Worm (Caenorhabditis elegans) whole organism, L3 larva: ENCODE data around the gene Y75B8A.7.

ENCODE experiments used
- ZK546.5 ChIP-seq: sonication (generic microtip); optimal IDR thresholded peaks from 2 replicates; lab custom pipeline; 2017; ENCODE audit warnings: missing biosample characterization, missing genetic modification characterization
- ama-1 ChIP-seq: fragments of 150-350 bp; optimal IDR thresholded peaks from 2 replicates; lab custom pipeline; 2018
- egl-27 ChIP-seq: sonication (generic microtip); optimal IDR thresholded peaks from 4 replicates; lab custom pipeline; 2017; ENCODE audit warnings: missing biosample characterization, missing genetic modification reagents, missing genetic modification characterization
- egl-5 ChIP-seq: fragments of 150-350 bp; optimal IDR thresholded peaks from 2 replicates; lab custom pipeline; 2017; ENCODE audit warnings: missing biosample characterization, missing genetic modification reagents, missing genetic modification characterization, inconsistent platforms
- elt-1 ChIP-seq: fragments of 150-350 bp; optimal IDR thresholded peaks from 2 replicates; lab custom pipeline; 2014; ENCODE audit warnings: missing biosample characterization, missing genetic modification characterization
- eor-1 ChIP-seq, 2 experiments: fragments of 150-350 bp; optimal IDR thresholded peaks; 2 replicates each; lab custom pipeline; 2014 to 2018; ENCODE audit warnings: missing biosample characterization in 2 of 2, missing genetic modification characterization in 2 of 2
- fkh-2 ChIP-seq: fragments of 150-350 bp; optimal IDR thresholded peaks from 2 replicates; lab custom pipeline; 2014; ENCODE audit warnings: missing biosample characterization, missing genetic modification reagents, missing genetic modification characterization
- hmg-11 ChIP-seq: sonication (generic microtip); optimal IDR thresholded peaks from 2 replicates; lab custom pipeline; 2016; ENCODE audit warnings: missing genetic modification characterization, missing compliant biosample characterization
- mml-1 ChIP-seq: fragments of 150-350 bp; sonication (generic microtip); optimal IDR thresholded peaks from 3 replicates; lab custom pipeline; 2014; ENCODE audit warnings: missing biosample characterization, missing genetic modification characterization
- nfya-1 ChIP-seq: sonication (generic microtip); optimal IDR thresholded peaks from 2 replicates; lab custom pipeline; 2017; ENCODE audit warnings: missing genetic modification characterization, mild to moderate bottlenecking, missing compliant biosample characterization, antibody characterized with exemption, moderate library complexity; ENCODE audit not compliant: insufficient read depth
- nhr-11 ChIP-seq: fragments of 150-350 bp; optimal IDR thresholded peaks from 2 replicates; lab custom pipeline; 2014; ENCODE audit warnings: missing biosample characterization, missing genetic modification characterization
- nhr-23 ChIP-seq: fragments of 150-350 bp; optimal IDR thresholded peaks from 2 replicates; lab custom pipeline; 2014; ENCODE audit warnings: missing biosample characterization, missing genetic modification reagents, missing genetic modification characterization
- nhr-237 ChIP-seq: fragments of 150-350 bp; optimal IDR thresholded peaks from 2 replicates; lab custom pipeline; 2014; ENCODE audit warnings: missing biosample characterization, missing genetic modification characterization
- nhr-28 ChIP-seq: fragments of 150-350 bp; optimal IDR thresholded peaks from 2 replicates; lab custom pipeline; 2014; ENCODE audit warnings: missing biosample characterization, missing genetic modification characterization
- nhr-43 ChIP-seq: sonication (generic microtip); optimal IDR thresholded peaks from 2 replicates; lab custom pipeline; 2016; ENCODE audit warnings: mild to moderate bottlenecking, missing genetic modification characterization, missing compliant biosample characterization; ENCODE audit not compliant: poor library complexity, severe bottlenecking
- nhr-77 ChIP-seq: fragments of 150-350 bp; optimal IDR thresholded peaks from 2 replicates; lab custom pipeline; 2014; ENCODE audit warnings: missing biosample characterization, missing genetic modification characterization
- sea-2 ChIP-seq: fragments of 150-350 bp; sonication (generic microtip); optimal IDR thresholded peaks from 4 replicates; lab custom pipeline; 2014; ENCODE audit warnings: missing biosample characterization, missing genetic modification reagents, missing genetic modification characterization
- snpc-4 ChIP-seq: fragments of 150-350 bp; optimal IDR thresholded peaks from 2 replicates; lab custom pipeline; 2014; ENCODE audit warnings: missing biosample characterization, missing genetic modification characterization
- unc-39 ChIP-seq: sonication (generic microtip); optimal IDR thresholded peaks from 4 replicates; lab custom pipeline; 2017; ENCODE audit warnings: missing biosample characterization, missing genetic modification characterization
- ztf-11 ChIP-seq: fragments of 150-350 bp; optimal IDR thresholded peaks from 2 replicates; lab custom pipeline; 2014; ENCODE audit warnings: missing biosample characterization, missing genetic modification characterization

Gene Y75B8A.7

ce11 chrIII:12207574-12207973 is 54.9 kb downstream of the Y75B8A.7 start:
- no peak for TF ChIP-seq nhr-237 (tag; lab: Kevin White, UChicago)
- no peak for TF ChIP-seq nhr-28
- no peak for TF ChIP-seq nhr-77 (tag; lab: Kevin White, UChicago)
- no peak for TF ChIP-seq nhr-11
- TF ChIP-seq unc-39: no peak
- no peak for TF ChIP-seq nhr-43 (tag; lab: Kevin White, UChicago)
- TF ChIP-seq eor-1 (tag; optimal IDR thresholded peaks at IDR 0.05; lab: Kevin White, UChicago): no peak
- TF ChIP-seq elt-1 (tag; lab: Kevin White, UChicago): no peak
- no peak for TF ChIP-seq ztf-11 (tag; lab: Kevin White, UChicago)
- TF ChIP-seq nfya-1 (tag; lab: Kevin White, UChicago): no peak
- TF ChIP-seq ama-1 (lab: Kevin White, UChicago): no peak
- no peak for TF ChIP-seq snpc-4 (tag; lab: Kevin White, UChicago)
- no peak for TF ChIP-seq ZK546.5
- no peak for TF ChIP-seq sea-2 (GFP tag; lab: Kevin White, UChicago)
- TF ChIP-seq mml-1 (tag; lab: Kevin White, UChicago): no peak
- TF ChIP-seq fkh-2: no peak
- TF ChIP-seq hmg-11 (tag; lab: Kevin White, UChicago): no peak
- no peak for TF ChIP-seq egl-27 (tag; lab: Kevin White, UChicago)
- TF ChIP-seq egl-5 (tag; lab: Kevin White, UChicago): no peak
- TF ChIP-seq nhr-23 (tag; lab: Kevin White, UChicago): no peak
